Fruit fly (Drosophila melanogaster) whole organism, embryonic: Measurements from ENCODE around the gene CG32425.
A peak's percentile ranks its signal among the peaks of the same experiment; 100 is the strongest.

Experiments
- Bgb ChIP-seq: fragments of 200-800 bp; sonication (Bioruptor generic); IDR thresholded peaks from 2 replicates; pipeline ENCODE4 v1.3.6; 2022; ENCODE audit warnings: missing biosample characterization, missing genetic modification characterization; ENCODE audit not compliant: partially characterized antibody
- CG10147 ChIP-seq: fragments of 200-800 bp; sonication (Bioruptor generic); optimal IDR thresholded peaks from 2 replicates; lab custom pipeline; 2019; ENCODE audit warnings: missing biosample characterization, mild to moderate bottlenecking, missing genetic modification characterization, moderate library complexity
- CG10654 ChIP-seq: fragments of 200-800 bp; sonication (Bioruptor generic); optimal IDR thresholded peaks from 2 replicates; lab custom pipeline; 2016; ENCODE audit warnings: missing biosample characterization, missing genetic modification characterization
- CG12659 ChIP-seq: fragments of 200-800 bp; sonication (Bioruptor generic); optimal IDR thresholded peaks from 3 replicates; lab custom pipeline; 2017; ENCODE audit warnings: mild to moderate bottlenecking, missing biosample characterization, missing genetic modification reagents, missing genetic modification characterization
- CG13296 ChIP-seq: fragments of 200-800 bp; sonication (Bioruptor generic); optimal IDR thresholded peaks from 3 replicates; lab custom pipeline; 2018; ENCODE audit warnings: missing biosample characterization, mild to moderate bottlenecking, missing genetic modification characterization
- CG14710 ChIP-seq: fragments of 200-800 bp; sonication (Bioruptor generic); optimal IDR thresholded peaks from 3 replicates; lab custom pipeline; 2019; ENCODE audit warnings: missing biosample characterization, mild to moderate bottlenecking, missing genetic modification characterization, moderate library complexity
- CG15073 ChIP-seq: fragments of 200-800 bp; sonication (Bioruptor generic); optimal IDR thresholded peaks from 2 replicates; lab custom pipeline; 2016; ENCODE audit warnings: missing biosample characterization, missing genetic modification characterization
- CG15269 ChIP-seq: fragments of 200-800 bp; sonication (Bioruptor generic); optimal IDR thresholded peaks from 2 replicates; lab custom pipeline; 2018; ENCODE audit warnings: missing biosample characterization, mild to moderate bottlenecking, missing genetic modification characterization, moderate library complexity
- CG17568 ChIP-seq: fragments of 200-800 bp; sonication (Bioruptor generic); optimal IDR thresholded peaks from 2 replicates; lab custom pipeline; 2018; ENCODE audit warnings: missing biosample characterization, mild to moderate bottlenecking, missing genetic modification characterization, moderate library complexity
- CG18262 ChIP-seq: fragments of 200-800 bp; optimal IDR thresholded peaks from 3 replicates; lab custom pipeline; 2019; ENCODE audit warnings: missing biosample characterization, mild to moderate bottlenecking, missing genetic modification characterization, moderate library complexity
- CG18599 ChIP-seq: fragments of 200-800 bp; sonication (Bioruptor generic); optimal IDR thresholded peaks from 3 replicates; lab custom pipeline; 2017; ENCODE audit warnings: missing biosample characterization, missing genetic modification characterization, mild to moderate bottlenecking, moderate library complexity, missing genetic modification reagents
- CG30431 ChIP-seq: fragments of 200-800 bp; sonication (Bioruptor generic); optimal IDR thresholded peaks from 2 replicates; lab custom pipeline; 2017; ENCODE audit warnings: missing biosample characterization, missing genetic modification characterization
- CG34376 ChIP-seq: fragments of 200-800 bp; sonication (Bioruptor generic); optimal IDR thresholded peaks from 2 replicates; lab custom pipeline; 2018; ENCODE audit warnings: missing biosample characterization, mild to moderate bottlenecking, missing genetic modification characterization
- CG3847 ChIP-seq: fragments of 200-800 bp; sonication (Bioruptor generic); IDR thresholded peaks from 2 replicates; pipeline ENCODE4 v1.3.6; 2022; ENCODE audit warnings: missing biosample characterization, missing genetic modification characterization
- CG4404 ChIP-seq: fragments of 200-800 bp; sonication (Bioruptor generic); IDR thresholded peaks from 2 replicates; pipeline ENCODE4 v1.3.6; 2022; ENCODE audit warnings: missing biosample characterization, missing genetic modification characterization
- CG4617 ChIP-seq: fragments of 200-800 bp; sonication (Bioruptor generic); optimal IDR thresholded peaks from 3 replicates; lab custom pipeline; 2016; ENCODE audit warnings: missing biosample characterization, missing genetic modification characterization, borderline replicate concordance
- CG7786 ChIP-seq: fragments of 200-800 bp; sonication (Bioruptor generic); optimal IDR thresholded peaks from 2 replicates; lab custom pipeline; 2016; ENCODE audit warnings: missing biosample characterization, missing genetic modification characterization
- CG8281 ChIP-seq: fragments of 200-800 bp; sonication (Bioruptor generic); optimal IDR thresholded peaks from 2 replicates; lab custom pipeline; 2018; ENCODE audit warnings: missing biosample characterization, mild to moderate bottlenecking, missing genetic modification characterization, moderate library complexity
- CG8290 ChIP-seq, 3 experiments: fragments of 200-800 bp; sonication (Bioruptor generic); optimal IDR thresholded peaks; 2 replicates each; lab custom pipeline; 2016 to 2019; ENCODE audit warnings: missing biosample characterization in 3 of 3, missing genetic modification characterization in 3 of 3, mild to moderate bottlenecking in 2 of 3, moderate library complexity in 1 of 3
- CG8388 ChIP-seq: fragments of 200-800 bp; sonication (Bioruptor generic); optimal IDR thresholded peaks from 2 replicates; lab custom pipeline; 2019; ENCODE audit warnings: missing biosample characterization, mild to moderate bottlenecking, missing genetic modification characterization, moderate library complexity
- Dbx ChIP-seq: fragments of 200-800 bp; sonication (Bioruptor generic); IDR thresholded peaks from 3 replicates; pipeline ENCODE4 v1.3.6; 2022; ENCODE audit warnings: missing biosample characterization, missing genetic modification characterization
- Ets65A ChIP-seq: fragments of 200-800 bp; sonication (Bioruptor generic); peaks from one replicate; lab custom pipeline; 2016; ENCODE audit warnings: missing biosample characterization, missing genetic modification characterization
- Gug ChIP-seq: fragments of 200-800 bp; sonication (Bioruptor generic); IDR thresholded peaks from 4 replicates; pipeline ENCODE4 v1.3.6; 2022; ENCODE audit warnings: missing biosample characterization, missing genetic modification characterization
- Hr78 ChIP-seq, 2 experiments: fragments of 200-800 bp in 1 of 2; fragments of >200 bp in 1 of 2; sonication (Bioruptor generic) in 1 of 2; optimal IDR thresholded peaks; 2 replicates each; lab custom pipeline; 2017 to 2019; ENCODE audit warnings: missing biosample characterization in 2 of 2, missing genetic modification characterization in 2 of 2, mild to moderate bottlenecking in 1 of 2, moderate library complexity in 1 of 2
- MBD-R2 ChIP-seq: fragments of 200-800 bp; sonication (Bioruptor generic); IDR thresholded peaks from 2 replicates; pipeline ENCODE4 v1.3.6; 2022; ENCODE audit warnings: missing biosample characterization, missing genetic modification characterization
- Mad ChIP-seq: fragments of 200-800 bp; sonication (Bioruptor generic); optimal IDR thresholded peaks from 2 replicates; lab custom pipeline; 2016; ENCODE audit warnings: missing biosample characterization, missing genetic modification characterization
- Med ChIP-seq: fragments of 200-800 bp; sonication (Bioruptor generic); peaks from one replicate; lab custom pipeline; 2016; ENCODE audit warnings: missing biosample characterization, missing genetic modification characterization, mild to moderate bottlenecking, inconsistent platforms, moderate library complexity
- Myb ChIP-seq: fragments of 200-800 bp; sonication (Bioruptor generic); optimal IDR thresholded peaks from 2 replicates; lab custom pipeline; 2016; ENCODE audit warnings: missing biosample characterization, missing genetic modification characterization
- Sry-β ChIP-seq: fragments of 200-800 bp; sonication (Bioruptor generic); optimal IDR thresholded peaks from 2 replicates; lab custom pipeline; 2018; ENCODE audit warnings: missing biosample characterization, mild to moderate bottlenecking, missing genetic modification characterization, moderate library complexity
- Xbp1 ChIP-seq: fragments of 200-800 bp; sonication (Bioruptor generic); optimal IDR thresholded peaks from 3 replicates; lab custom pipeline; 2016; ENCODE audit warnings: missing biosample characterization, mild to moderate bottlenecking, missing genetic modification characterization
- bbx ChIP-seq: fragments of 200-800 bp; sonication (Bioruptor generic); IDR thresholded peaks from 2 replicates; pipeline ENCODE4 v1.3.6; 2022; ENCODE audit warnings: missing biosample characterization, missing genetic modification characterization; ENCODE audit not compliant: partially characterized antibody
- bigmax ChIP-seq: fragments of 200-800 bp; sonication (Bioruptor generic); optimal IDR thresholded peaks from 2 replicates; lab custom pipeline; 2018; ENCODE audit warnings: missing biosample characterization, mild to moderate bottlenecking, missing genetic modification characterization
- cwo ChIP-seq: fragments of 200-800 bp; sonication (Bioruptor generic); optimal IDR thresholded peaks from 3 replicates; lab custom pipeline; 2017; ENCODE audit warnings: missing biosample characterization, missing genetic modification characterization, mild to moderate bottlenecking, moderate library complexity, missing genetic modification reagents
- dan ChIP-seq: fragments of 200-800 bp; sonication (Bioruptor generic); IDR thresholded peaks from 2 replicates; pipeline ENCODE4 v1.3.6; 2022; ENCODE audit warnings: missing biosample characterization, missing genetic modification characterization
- dpn ChIP-seq, 2 experiments: fragments of 200-800 bp; sonication (Bioruptor generic); optimal IDR thresholded peaks; 3 replicates each; lab custom pipeline; 2016; ENCODE audit warnings: missing biosample characterization in 2 of 2, missing genetic modification characterization in 2 of 2
- gsb-n ChIP-seq: fragments of 200-800 bp; sonication (Bioruptor generic); optimal IDR thresholded peaks from 3 replicates; lab custom pipeline; 2018; ENCODE audit warnings: missing biosample characterization, mild to moderate bottlenecking, missing genetic modification characterization
- knrl ChIP-seq: fragments of 200-800 bp; sonication (Bioruptor generic); IDR thresholded peaks from 3 replicates; pipeline ENCODE4 v1.3.6; 2022; ENCODE audit warnings: missing biosample characterization, missing genetic modification characterization; ENCODE audit not compliant: partially characterized antibody
- lab ChIP-seq: fragments of 200-800 bp; sonication (Bioruptor generic); optimal IDR thresholded peaks from 3 replicates; lab custom pipeline; 2017; ENCODE audit warnings: missing biosample characterization, missing genetic modification characterization, mild to moderate bottlenecking, moderate library complexity, missing genetic modification reagents
- maf-S ChIP-seq: fragments of 200-800 bp; sonication (Bioruptor generic); optimal IDR thresholded peaks from 2 replicates; lab custom pipeline; 2016; ENCODE audit warnings: missing biosample characterization, missing genetic modification characterization
- ro ChIP-seq: fragments of 200-800 bp; sonication (Bioruptor generic); IDR thresholded peaks from 2 replicates; pipeline ENCODE4 v1.3.6; 2022; ENCODE audit warnings: missing biosample characterization, missing genetic modification characterization
- slbo ChIP-seq: fragments of 200-800 bp; sonication (Bioruptor generic); IDR thresholded peaks from 2 replicates; pipeline ENCODE4 v1.3.6; 2022; ENCODE audit warnings: missing biosample characterization, missing genetic modification characterization
- stwl ChIP-seq: fragments of 200-800 bp; sonication (Bioruptor generic); optimal IDR thresholded peaks from 3 replicates; lab custom pipeline; 2018; ENCODE audit warnings: missing biosample characterization, mild to moderate bottlenecking, missing genetic modification characterization, moderate library complexity
- sug ChIP-seq: fragments of 200-800 bp; optimal IDR thresholded peaks from 2 replicates; lab custom pipeline; 2019; ENCODE audit warnings: missing biosample characterization, mild to moderate bottlenecking, missing genetic modification characterization, moderate library complexity
- tin ChIP-seq: fragments of 200-800 bp; sonication (Bioruptor generic); optimal IDR thresholded peaks from 3 replicates; lab custom pipeline; 2016; ENCODE audit warnings: missing biosample characterization, missing genetic modification characterization
- tna ChIP-seq: fragments of 200-800 bp; sonication (Bioruptor generic); IDR thresholded peaks from 2 replicates; pipeline ENCODE4 v1.3.6; 2022; ENCODE audit warnings: missing biosample characterization, missing genetic modification characterization; ENCODE audit not compliant: partially characterized antibody
- trem ChIP-seq: fragments of 200-800 bp; optimal IDR thresholded peaks from 3 replicates; lab custom pipeline; 2019; ENCODE audit warnings: missing biosample characterization, mild to moderate bottlenecking, missing genetic modification characterization, moderate library complexity
- zfh1 ChIP-seq: fragments of 200-800 bp; sonication (Bioruptor generic); IDR thresholded peaks from 3 replicates; pipeline ENCODE4 v1.3.6; 2022; ENCODE audit warnings: missing biosample characterization, missing genetic modification characterization

Gene CG32425

DNA sequence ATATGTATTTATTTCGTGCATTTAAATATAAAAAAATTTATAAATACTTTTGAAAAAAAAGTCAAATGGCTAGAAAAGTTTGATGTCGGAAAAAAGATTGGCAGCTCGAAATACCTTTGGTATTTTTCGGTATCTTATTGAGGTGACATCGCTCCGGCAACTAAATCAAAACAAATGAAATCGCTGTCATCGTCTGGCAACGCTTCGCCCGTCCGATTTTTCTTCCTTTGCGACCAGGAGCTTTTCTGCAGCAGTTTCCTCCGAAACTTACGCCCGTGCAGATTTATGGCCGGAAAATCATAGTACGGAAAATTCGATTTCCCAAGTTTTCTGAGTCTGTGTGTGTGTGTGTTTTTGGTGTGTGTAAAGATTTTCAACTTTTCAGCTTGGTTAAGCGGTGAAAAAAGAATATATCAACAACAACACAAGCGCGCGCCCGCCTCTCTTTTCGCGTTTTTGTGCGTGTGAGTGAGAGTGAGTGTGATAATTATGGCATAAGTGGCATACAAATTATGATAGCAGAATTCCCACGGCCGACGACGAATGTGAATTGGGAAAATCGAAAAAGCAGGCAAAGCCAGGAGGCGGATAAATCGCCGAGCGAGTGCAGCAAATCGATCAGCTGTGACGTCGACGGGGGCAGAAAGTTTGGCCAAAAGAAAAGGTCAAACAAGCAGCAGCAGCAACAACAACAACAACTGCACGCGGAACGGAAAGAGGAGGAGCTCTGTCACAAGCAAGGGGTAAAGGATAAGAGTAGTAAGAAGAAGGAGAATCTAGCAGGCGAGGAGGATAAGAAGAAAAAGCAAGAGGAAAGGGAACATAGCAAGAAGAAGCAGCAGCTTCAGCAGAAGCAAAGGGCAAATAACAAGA is at the start of gene CG32425 (continued):
- no peak for TF ChIP-seq cwo (GFP tag; lab: Kevin White, UChicago)
- TF ChIP-seq Med = peak; percentile 41
- peak; percentile 17 for TF ChIP-seq CG18262 (tag; lab: Kevin White, UChicago)
- TF ChIP-seq Ets65A (GFP tag; lab: Kevin White, UChicago) = peak; percentile 84
- TF ChIP-seq lab (GFP tag; lab: Kevin White, UChicago) = peak; percentile 39
- peak; percentile 13 for TF ChIP-seq CG34376 (GFP tag; lab: Kevin White, UChicago)
- peak; percentile 3 for TF ChIP-seq CG8281
- TF ChIP-seq Gug (GFP tag; lab: Robert Waterston, UW) = no peak
- peak; percentile 22; the same call in 1 of the 2 replicates for TF ChIP-seq Bgb (GFP tag; lab: Robert Waterston, UW)
- peak; percentile 38; the same call in 1 of the 3 replicates for TF ChIP-seq Dbx
- no peak for TF ChIP-seq CG17568 (GFP tag; lab: Kevin White, UChicago)
- peak; percentile 45; the same call in 1 of the 2 replicates for TF ChIP-seq slbo
- TF ChIP-seq gsb-n = no peak
- peak; percentile 5 for TF ChIP-seq CG18599 (GFP tag; lab: Kevin White, UChicago)
- TF ChIP-seq Mad = no peak
- peak; percentile 27 for TF ChIP-seq bigmax (GFP tag; lab: Kevin White, UChicago)
- TF ChIP-seq Myb (GFP tag; lab: Kevin White, UChicago) = peak; percentile 69
- peak; percentile 64 for TF ChIP-seq Sry-β (GFP tag; lab: Kevin White, UChicago)
- no peak for TF ChIP-seq CG8290 (GFP tag; optimal IDR thresholded peaks at IDR 0.05; lab: Kevin White, UChicago)
- peak in 1 of 2 experiments; percentile 1 for TF ChIP-seq CG8290 (tag; optimal IDR thresholded peaks at IDR 0.05; lab: Kevin White, UChicago)
- TF ChIP-seq stwl (tag; lab: Kevin White, UChicago) = peak; percentile 81
- no peak for TF ChIP-seq CG15073 (GFP tag; lab: Kevin White, UChicago)
- TF ChIP-seq CG10147 = no peak
- TF ChIP-seq dpn (GFP tag; optimal IDR thresholded peaks at IDR 0.05; lab: Kevin White, UChicago) = peak in 1 of 2 experiments; percentile 26
- no peak for TF ChIP-seq ro
- peak in 1 of 2 experiments; percentile 63 for TF ChIP-seq Hr78 (GFP tag; optimal IDR thresholded peaks at IDR 0.05; lab: Kevin White, UChicago)
- TF ChIP-seq trem (tag; lab: Kevin White, UChicago) = peak; percentile 97
- TF ChIP-seq sug (tag; lab: Kevin White, UChicago) = peak; percentile 15
- peak; percentile 1 for TF ChIP-seq Xbp1 (GFP tag; lab: Kevin White, UChicago)
- TF ChIP-seq CG3847 (GFP tag; lab: Robert Waterston, UW) = peak; percentile 23; the same call in 1 of the 2 replicates
- no peak for TF ChIP-seq knrl
- peak; percentile 55 for TF ChIP-seq CG12659 (GFP tag; lab: Kevin White, UChicago)
- TF ChIP-seq MBD-R2 (GFP tag; lab: Robert Waterston, UW) = peak; percentile 62
- no peak for TF ChIP-seq dan (GFP tag; lab: Robert Waterston, UW)
- no peak for TF ChIP-seq CG4404 (GFP tag; lab: Robert Waterston, UW)
- TF ChIP-seq CG14710 (tag; lab: Kevin White, UChicago) = peak; percentile 28
- TF ChIP-seq tna = no peak
- TF ChIP-seq tin (GFP tag; lab: Kevin White, UChicago) = peak; percentile 5
- no peak for TF ChIP-seq CG7786 (GFP tag; lab: Kevin White, UChicago)
- no peak for TF ChIP-seq zfh1 (GFP tag; lab: Robert Waterston, UW)
- TF ChIP-seq bbx (GFP tag; lab: Robert Waterston, UW) = peak; percentile 54
- TF ChIP-seq CG30431 = no peak
- peak; percentile 21 for TF ChIP-seq CG15269 (tag; lab: Kevin White, UChicago)
- no peak for TF ChIP-seq CG8388 (GFP tag; lab: Kevin White, UChicago)
- TF ChIP-seq maf-S (GFP tag; lab: Kevin White, UChicago) = no peak
- no peak for TF ChIP-seq CG4617 (GFP tag; lab: Kevin White, UChicago)
- peak; percentile 8 for TF ChIP-seq CG10654 (GFP tag; lab: Kevin White, UChicago)
- TF ChIP-seq CG13296 (GFP tag; lab: Kevin White, UChicago) = peak; percentile 6
